Worm (Caenorhabditis elegans): Measurements from ENCODE around the gene lin-39.

lin-39 gene

ce11 chrIII:7534648-7535047, 1.8 kb downstream of the lin-39 start:
- TF ChIP-seq skn-1 (tag; optimal IDR thresholded peaks at IDR 0.05) (no peak), nhr-76 (tag; optimal IDR thresholded peaks at IDR 0.05) (no peak), lin-39 (tag; optimal IDR thresholded peaks at IDR 0.05) (no peak), R02D3.7 (tag; optimal IDR thresholded peaks at IDR 0.05) (no peak), nhr-28 (tag; optimal IDR thresholded peaks at IDR 0.05) (no peak), ceh-82 (tag; optimal IDR thresholded peaks at IDR 0.05) (no peak), nhr-11 (tag; optimal IDR thresholded peaks at IDR 0.05) (no peak), nhr-23 (tag; optimal IDR thresholded peaks at IDR 0.05) (no peak), nhr-43 (tag; optimal IDR thresholded peaks at IDR 0.05; ENCODE audit: poor library complexity, severe bottlenecking) (no peak), fos-1 (tag; optimal IDR thresholded peaks at IDR 0.05) (no peak), pqm-1 (tag; optimal IDR thresholded peaks at IDR 0.05) (no peak), ceh-28 (tag; optimal IDR thresholded peaks at IDR 0.05) (peak; percentile 34), unc-39 (tag; optimal IDR thresholded peaks at IDR 0.05) (no peak), aly-2 (tag; optimal IDR thresholded peaks at IDR 0.05) (no peak), elt-3 (tag; optimal IDR thresholded peaks at IDR 0.05) (no peak), ZK546.5 (tag; optimal IDR thresholded peaks at IDR 0.05) (no peak), fkh-10 (GFP tag; optimal IDR thresholded peaks at IDR 0.05) (no peak), ceh-9 (tag; optimal IDR thresholded peaks at IDR 0.05) (no peak), elt-1 (tag; optimal IDR thresholded peaks at IDR 0.05) (peak; percentile 51), egl-5 (tag; optimal IDR thresholded peaks at IDR 0.05) (no peak), jun-1 (tag; optimal IDR thresholded peaks at IDR 0.05) (no peak), nhr-77 (tag; optimal IDR thresholded peaks at IDR 0.05) (no peak), zag-1 (tag; optimal IDR thresholded peaks at IDR 0.05) (no peak), nhr-12 (tag; optimal IDR thresholded peaks at IDR 0.05) (no peak), mdl-1 (tag; optimal IDR thresholded peaks at IDR 0.05) (no peak), nfya-1 (tag; optimal IDR thresholded peaks at IDR 0.05; ENCODE audit: insufficient read depth) (peak; percentile 99), eor-1 (tag; optimal IDR thresholded peaks at IDR 0.05) (no peak), lsy-12 (tag; optimal IDR thresholded peaks at IDR 0.05) (peak; percentile 1), ztf-11 (tag; optimal IDR thresholded peaks at IDR 0.05) (no peak), nhr-237 (tag; optimal IDR thresholded peaks at IDR 0.05) (no peak), mml-1 (tag; optimal IDR thresholded peaks at IDR 0.05) (no peak), egl-27 (tag; optimal IDR thresholded peaks at IDR 0.05) (no peak), nhr-67 (tag; optimal IDR thresholded peaks at IDR 0.05) (no peak), daf-12 (tag; optimal IDR thresholded peaks at IDR 0.05) (no peak), hmg-11 (tag; optimal IDR thresholded peaks at IDR 0.05) (no peak), snpc-4 (tag; optimal IDR thresholded peaks at IDR 0.05) (no peak), tbx-2 (tag; optimal IDR thresholded peaks at IDR 0.05) (no peak), elt-2 (tag; optimal IDR thresholded peaks at IDR 0.05) (no peak), ceh-16 (tag; optimal IDR thresholded peaks at IDR 0.05) (no peak), fkh-2 (tag; optimal IDR thresholded peaks at IDR 0.05) (no peak), sea-2 (GFP tag; optimal IDR thresholded peaks at IDR 0.05) (no peak), unc-62 (GFP tag; optimal IDR thresholded peaks at IDR 0.05) (peak; percentile 80), nhr-25 (tag; optimal IDR thresholded peaks at IDR 0.05) (peak; percentile 47), ama-1 (optimal IDR thresholded peaks at IDR 0.05) (no peak), ztf-4 (tag; optimal IDR thresholded peaks at IDR 0.05) (no peak), pha-4 (tag; optimal IDR thresholded peaks at IDR 0.05) (no peak), lin-15B (tag; optimal IDR thresholded peaks at IDR 0.05) (no peak)

DNA sequence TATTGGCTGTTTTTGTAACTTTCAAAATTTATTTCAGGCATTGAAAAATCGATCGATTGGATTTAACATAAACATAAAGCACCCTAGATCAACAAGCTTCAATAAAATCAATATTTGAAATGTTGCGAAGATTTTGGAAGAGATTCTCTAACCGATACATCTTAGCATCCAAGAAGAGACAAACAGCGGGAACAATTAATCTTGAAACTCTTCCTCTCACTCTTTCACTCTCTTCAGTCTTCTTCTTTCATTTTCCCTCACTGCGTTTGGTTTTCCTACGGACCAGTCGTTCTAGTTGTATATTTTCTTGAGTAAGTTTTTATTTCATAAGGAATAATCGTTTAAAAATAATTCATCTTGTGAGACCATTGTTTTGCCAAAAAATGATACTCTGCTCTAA, 3.4 kb downstream of the lin-39 start:
- TF ChIP-seq unc-39 (tag; optimal IDR thresholded peaks at IDR 0.05): no peak
- no peak for TF ChIP-seq pqm-1 (tag; optimal IDR thresholded peaks at IDR 0.05)
- TF ChIP-seq eor-1 (tag; optimal IDR thresholded peaks at IDR 0.05): no peak
- peak; percentile 17 for TF ChIP-seq ceh-28 (tag; optimal IDR thresholded peaks at IDR 0.05)
